Worm (Caenorhabditis elegans) whole organism, L4 larva: ENCODE data around the gene Y53C12A.8.

Experiments
- F37D6.2 ChIP-seq: sonication (generic microtip); optimal IDR thresholded peaks from 2 replicates; lab custom pipeline; 2016; ENCODE audit warnings: mild to moderate bottlenecking, missing genetic modification characterization, missing compliant biosample characterization
- F49E8.2 ChIP-seq: sonication (generic microtip); optimal IDR thresholded peaks from 2 replicates; lab custom pipeline; 2016; ENCODE audit warnings: missing compliant biosample characterization, mild to moderate bottlenecking, missing genetic modification characterization, borderline replicate concordance
- T20F7.1 ChIP-seq: fragments of 200-800 bp; sonication (Bioruptor generic); optimal IDR thresholded peaks from 2 replicates; lab custom pipeline; 2018; ENCODE audit warnings: mild to moderate bottlenecking, missing genetic modification characterization, missing compliant biosample characterization
- T26A8.4 ChIP-seq: fragments of 200-800 bp; sonication (Bioruptor generic); IDR thresholded peaks from 2 replicates; pipeline ENCODE4 v1.3.6; 2022; ENCODE audit warnings: missing genetic modification characterization, missing compliant biosample characterization
- Y48G9A.11 ChIP-seq: fragments of 200-800 bp; sonication (Bioruptor generic); IDR thresholded peaks from 2 replicates; pipeline ENCODE4 v1.3.6; 2022; ENCODE audit warnings: missing genetic modification reagents, missing genetic modification characterization, missing compliant biosample characterization
- Y5F2A.4 ChIP-seq: fragments of 200-800 bp; sonication (Bioruptor generic); optimal IDR thresholded peaks from 2 replicates; lab custom pipeline; 2018; ENCODE audit warnings: mild to moderate bottlenecking, missing genetic modification characterization, missing compliant biosample characterization
- Y75B8A.6 ChIP-seq: fragments of 200-800 bp; sonication (Bioruptor generic); IDR thresholded peaks from 2 replicates; pipeline ENCODE4 v1.3.6; 2022; ENCODE audit warnings: missing genetic modification reagents, missing genetic modification characterization, missing compliant biosample characterization
- ZK546.5 ChIP-seq, 2 experiments: sonication (generic microtip); optimal IDR thresholded peaks; 2 replicates each; lab custom pipeline; 2017; ENCODE audit warnings: missing biosample characterization in 2 of 2, missing genetic modification characterization in 2 of 2
- aha-1 ChIP-seq: fragments of 150-350 bp; peaks from one replicate; lab custom pipeline; 2014; ENCODE audit warnings: missing biosample characterization, missing genetic modification characterization
- attf-4 ChIP-seq: sonication (generic microtip); optimal IDR thresholded peaks from 3 replicates; lab custom pipeline; 2017; ENCODE audit warnings: missing biosample characterization, missing genetic modification characterization
- ceh-20 ChIP-seq: fragments of 200-800 bp; sonication (Bioruptor generic); IDR thresholded peaks from 2 replicates; pipeline ENCODE4 v1.3.6; 2022; ENCODE audit warnings: missing genetic modification reagents, missing genetic modification characterization, missing compliant biosample characterization
- ceh-62 ChIP-seq: sonication (generic microtip); optimal IDR thresholded peaks from 2 replicates; lab custom pipeline; 2017; ENCODE audit warnings: missing biosample characterization, missing genetic modification characterization
- ctbp-1 ChIP-seq: fragments of 200-800 bp; sonication (Bioruptor generic); IDR thresholded peaks from 2 replicates; pipeline ENCODE4 v1.3.6; 2022; ENCODE audit warnings: missing genetic modification reagents, missing genetic modification characterization, missing compliant biosample characterization
- dmd-6 ChIP-seq: fragments of 200-800 bp; sonication (Bioruptor generic); IDR thresholded peaks from 2 replicates; pipeline ENCODE4 v1.3.6; 2022; ENCODE audit warnings: missing genetic modification reagents, missing genetic modification characterization, missing compliant biosample characterization
- dmd-9 ChIP-seq: fragments of 200-800 bp; sonication (Bioruptor generic); IDR thresholded peaks from 2 replicates; pipeline ENCODE4 v1.3.6; 2022; ENCODE audit warnings: missing genetic modification reagents, missing genetic modification characterization, missing compliant biosample characterization
- egl-43 ChIP-seq: fragments of 200-800 bp; sonication (Bioruptor generic); IDR thresholded peaks from 2 replicates; pipeline ENCODE4 v1.3.6; 2022; ENCODE audit warnings: missing genetic modification reagents, missing genetic modification characterization, missing compliant biosample characterization
- fkh-10 ChIP-seq: fragments of 150-350 bp; optimal IDR thresholded peaks from 2 replicates; lab custom pipeline; 2014; ENCODE audit warnings: missing biosample characterization, missing genetic modification reagents, missing genetic modification characterization
- lim-7 ChIP-seq: fragments of 200-800 bp; sonication (Bioruptor generic); IDR thresholded peaks from 2 replicates; pipeline ENCODE4 v1.3.6; 2022; ENCODE audit warnings: missing genetic modification characterization, missing compliant biosample characterization
- lin-38 ChIP-seq: fragments of 200-800 bp; sonication (Bioruptor generic); IDR thresholded peaks from 2 replicates; pipeline ENCODE4 v1.3.6; 2022; ENCODE audit warnings: missing genetic modification reagents, missing genetic modification characterization, missing compliant biosample characterization
- lsy-2 ChIP-seq, 2 experiments: fragments of 150-350 bp in 1 of 2; sonication (generic microtip) in 1 of 2; optimal IDR thresholded peaks; 2 replicates each; lab custom pipeline; 2014 to 2017; ENCODE audit warnings: missing biosample characterization in 2 of 2, missing genetic modification characterization in 2 of 2
- madf-9 ChIP-seq: fragments of 200-800 bp; sonication (Bioruptor generic); conservative IDR thresholded peaks from 2 replicates; pipeline ENCODE4 v1.3.6; 2022; ENCODE audit warnings: missing genetic modification reagents, missing genetic modification characterization, missing compliant biosample characterization
- mep-1 ChIP-seq: fragments of 150-350 bp; sonication (generic microtip); optimal IDR thresholded peaks from 3 replicates; lab custom pipeline; 2014; ENCODE audit warnings: missing biosample characterization, missing genetic modification characterization
- nhr-102 ChIP-seq: sonication (generic microtip); optimal IDR thresholded peaks from 2 replicates; lab custom pipeline; 2016; ENCODE audit warnings: mild to moderate bottlenecking, missing genetic modification characterization, moderate library complexity, missing compliant biosample characterization
- nhr-11 ChIP-seq: fragments of 150-350 bp; optimal IDR thresholded peaks from 2 replicates; lab custom pipeline; 2014; ENCODE audit warnings: missing biosample characterization, missing genetic modification characterization
- nhr-111 ChIP-seq: fragments of 200-800 bp; sonication (Bioruptor generic); optimal IDR thresholded peaks from 2 replicates; lab custom pipeline; 2018; ENCODE audit warnings: mild to moderate bottlenecking, missing genetic modification characterization, missing compliant biosample characterization
- nhr-25 ChIP-seq: sonication (generic microtip); optimal IDR thresholded peaks from 2 replicates; lab custom pipeline; 2017; ENCODE audit warnings: missing genetic modification characterization, mild to moderate bottlenecking, missing compliant biosample characterization, antibody characterized with exemption, moderate library complexity, borderline replicate concordance; ENCODE audit not compliant: insufficient read depth
- nhr-28 ChIP-seq: fragments of 150-350 bp; optimal IDR thresholded peaks from 2 replicates; lab custom pipeline; 2014; ENCODE audit warnings: missing biosample characterization, missing genetic modification characterization
- nhr-41 ChIP-seq: fragments of 200-800 bp; sonication (Bioruptor generic); IDR thresholded peaks from 2 replicates; pipeline ENCODE4 v1.3.6; 2022; ENCODE audit warnings: missing genetic modification reagents, missing genetic modification characterization, missing compliant biosample characterization
- nhr-42 ChIP-seq: fragments of 200-800 bp; sonication (Bioruptor generic); IDR thresholded peaks from 2 replicates; pipeline ENCODE4 v1.3.6; 2022; ENCODE audit warnings: missing genetic modification characterization, missing compliant biosample characterization
- nhr-6 ChIP-seq: fragments of 150-350 bp; optimal IDR thresholded peaks from 2 replicates; lab custom pipeline; 2014; ENCODE audit warnings: missing biosample characterization, missing genetic modification characterization
- nhr-76 ChIP-seq: fragments of 150-350 bp; optimal IDR thresholded peaks from 2 replicates; lab custom pipeline; 2014; ENCODE audit warnings: missing biosample characterization, missing genetic modification characterization
- nhr-77 ChIP-seq: fragments of 150-350 bp; optimal IDR thresholded peaks from 2 replicates; lab custom pipeline; 2014; ENCODE audit warnings: missing biosample characterization, missing genetic modification characterization
- pha-4 ChIP-seq, 2 experiments: fragments of 150-350 bp in 1 of 2; fragments of 200-800 bp in 1 of 2; sonication (Bioruptor generic) in 1 of 2; IDR thresholded peaks in 1 of 2; optimal IDR thresholded peaks in 1 of 2; 2 replicates each; pipeline versions ENCODE4 v1.3.6 to Lab custom; 2014 to 2022; ENCODE audit warnings: missing genetic modification characterization in 2 of 2, missing genetic modification reagents in 2 of 2, missing biosample characterization in 1 of 2, missing compliant biosample characterization in 1 of 2
- php-3 ChIP-seq: fragments of 200-800 bp; sonication (Bioruptor generic); IDR thresholded peaks from 2 replicates; pipeline ENCODE4 v1.3.6; 2022; ENCODE audit warnings: missing genetic modification reagents, missing genetic modification characterization, missing compliant biosample characterization
- pqm-1 ChIP-seq: sonication (generic microtip); optimal IDR thresholded peaks from 2 replicates; lab custom pipeline; 2017; ENCODE audit warnings: missing biosample characterization, missing genetic modification characterization
- rbr-2 ChIP-seq: sonication (generic microtip); optimal IDR thresholded peaks from 2 replicates; lab custom pipeline; 2016; ENCODE audit warnings: missing genotype, missing genetic modification characterization, missing compliant biosample characterization
- set-16 ChIP-seq: fragments of 200-800 bp; sonication (Bioruptor generic); IDR thresholded peaks from 2 replicates; pipeline ENCODE4 v1.3.6; 2022; ENCODE audit warnings: missing genetic modification reagents, missing genetic modification characterization, missing compliant biosample characterization
- skn-1 ChIP-seq: fragments of 150-350 bp; optimal IDR thresholded peaks from 2 replicates; lab custom pipeline; 2014; ENCODE audit warnings: missing biosample characterization, missing genetic modification characterization
- spr-3 ChIP-seq: fragments of 200-800 bp; sonication (Bioruptor generic); optimal IDR thresholded peaks from 2 replicates; lab custom pipeline; 2018; ENCODE audit warnings: mild to moderate bottlenecking, missing genetic modification characterization, missing compliant biosample characterization
- tag-97 ChIP-seq: fragments of 200-800 bp; sonication (Bioruptor generic); IDR thresholded peaks from 2 replicates; pipeline ENCODE4 v1.3.6; 2022; ENCODE audit warnings: missing genetic modification characterization, missing compliant biosample characterization
- tra-1 ChIP-seq: fragments of 200-800 bp; sonication (Bioruptor generic); IDR thresholded peaks from 2 replicates; pipeline ENCODE4 v1.3.6; 2022; ENCODE audit warnings: missing genetic modification reagents, missing genetic modification characterization, missing compliant biosample characterization
- unc-130 ChIP-seq: sonication (generic microtip); optimal IDR thresholded peaks from 2 replicates; lab custom pipeline; 2016; ENCODE audit warnings: missing genetic modification reagents, missing genetic modification characterization, missing compliant biosample characterization
- unc-62 ChIP-seq, 3 experiments: fragments of 150-350 bp in 1 of 3; sonication (generic microtip); optimal IDR thresholded peaks in 2 of 3; peaks in 1 of 3; 1 replicate in 1 of 3; 2 replicates in 2 of 3; lab custom pipeline; 2014 to 2017; ENCODE audit warnings: missing biosample characterization in 3 of 3, missing genetic modification characterization in 3 of 3, missing genetic modification reagents in 3 of 3, missing genotype in 1 of 3
- zfp-2 ChIP-seq: sonication (generic microtip); optimal IDR thresholded peaks from 2 replicates; lab custom pipeline; 2016; ENCODE audit warnings: mild to moderate bottlenecking, missing genetic modification characterization, missing compliant biosample characterization
- zfp-3 ChIP-seq: fragments of 200-800 bp; sonication (Bioruptor generic); conservative IDR thresholded peaks from 2 replicates; pipeline ENCODE4 v1.3.6; 2022; ENCODE audit warnings: missing genetic modification reagents, missing genetic modification characterization, missing compliant biosample characterization

The Y53C12A.8 gene

DNA sequence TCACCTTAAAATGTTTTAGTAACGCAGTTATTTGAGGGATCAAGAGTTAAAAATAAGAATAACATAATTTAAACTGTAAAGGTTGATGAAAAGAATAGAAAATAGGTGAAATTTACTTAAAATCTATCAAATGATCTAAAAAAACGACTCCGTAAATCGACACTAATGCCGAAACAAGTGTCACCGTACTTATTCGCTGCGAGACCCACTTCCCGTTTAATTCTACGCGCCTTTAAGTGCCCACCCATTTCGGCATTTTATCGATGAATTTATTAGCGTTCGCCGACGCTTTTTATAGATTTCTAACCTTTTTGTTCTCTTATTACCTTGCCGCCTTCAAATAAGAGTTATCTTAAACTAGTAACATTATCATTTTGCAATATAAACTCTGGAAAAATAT, 45.8 kb upstream of the Y53C12A.8 start, which contains the start of the genes Y53C12B.1 and nos-3 (continued):
- peak; percentile 45 for TF ChIP-seq rbr-2 (tag; lab: Kevin White, UChicago)
- TF ChIP-seq nhr-77 (tag; lab: Kevin White, UChicago), result peak; percentile 59
- no peak for TF ChIP-seq F37D6.2 (tag; lab: Kevin White, UChicago)
- no peak for TF ChIP-seq Y48G9A.11 (GFP tag; lab: Robert Waterston, UW)
- no peak for TF ChIP-seq tag-97 (GFP tag; lab: Robert Waterston, UW)
- TF ChIP-seq egl-43, result no peak
- TF ChIP-seq pqm-1 (tag; lab: Kevin White, UChicago), result no peak
- peak; percentile 24 for TF ChIP-seq fkh-10 (GFP tag; lab: Kevin White, UChicago)
- peak; percentile 55 for TF ChIP-seq nhr-28 (tag; lab: Kevin White, UChicago)
- TF ChIP-seq T20F7.1 (GFP tag; lab: Kevin White, UChicago), result peak; percentile 68
- TF ChIP-seq zfp-3 (GFP tag; lab: Robert Waterston, UW), result no peak
- TF ChIP-seq mep-1 (tag; lab: Kevin White, UChicago), result peak; percentile 80
- no peak for TF ChIP-seq Y5F2A.4 (GFP tag; lab: Kevin White, UChicago)
- TF ChIP-seq nhr-25, result peak; percentile 85
- 0 out of 2 replicates have a peak, but pooled peaks have one; percentile 16 for TF ChIP-seq php-3 (GFP tag; lab: Robert Waterston, UW)
- no peak for TF ChIP-seq madf-9 (GFP tag; lab: Robert Waterston, UW)
- no peak for TF ChIP-seq ZK546.5 (tag; optimal IDR thresholded peaks at IDR 0.05; lab: Kevin White, UChicago)
- TF ChIP-seq ceh-20 (GFP tag; lab: Robert Waterston, UW), result 0 out of 2 replicates have a peak, but pooled peaks have one; percentile 13

DNA sequence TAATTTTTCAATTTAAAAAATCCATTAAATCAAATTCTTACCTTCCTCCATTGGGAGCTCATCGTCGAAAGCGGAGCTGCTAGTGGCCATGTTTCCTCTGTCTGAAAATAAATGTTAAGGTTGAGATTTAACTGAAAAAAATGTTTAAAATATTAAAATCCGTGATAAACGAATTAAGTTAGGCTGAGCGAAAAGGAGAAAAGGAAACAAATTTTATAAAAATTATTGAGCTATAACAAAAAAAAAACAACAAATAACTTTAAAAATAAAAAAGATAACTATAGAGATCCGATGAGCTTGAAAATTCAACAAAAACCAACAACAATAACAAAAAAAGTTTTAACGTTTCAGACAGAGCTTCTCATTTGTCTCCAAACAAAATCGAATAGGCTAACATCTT, 42.5 kb upstream of the Y53C12A.8 start, which contains the start of gene pno-1:
TSS of gene pno-1 (minus strand) at position 101 of the 400 bp plus-strand sequence.
- TF ChIP-seq lin-38 (GFP tag; lab: Robert Waterston, UW), result 0 out of 2 replicates have a peak, but pooled peaks have one; percentile 9
- no peak for TF ChIP-seq F49E8.2
- TF ChIP-seq egl-43, result no peak

DNA sequence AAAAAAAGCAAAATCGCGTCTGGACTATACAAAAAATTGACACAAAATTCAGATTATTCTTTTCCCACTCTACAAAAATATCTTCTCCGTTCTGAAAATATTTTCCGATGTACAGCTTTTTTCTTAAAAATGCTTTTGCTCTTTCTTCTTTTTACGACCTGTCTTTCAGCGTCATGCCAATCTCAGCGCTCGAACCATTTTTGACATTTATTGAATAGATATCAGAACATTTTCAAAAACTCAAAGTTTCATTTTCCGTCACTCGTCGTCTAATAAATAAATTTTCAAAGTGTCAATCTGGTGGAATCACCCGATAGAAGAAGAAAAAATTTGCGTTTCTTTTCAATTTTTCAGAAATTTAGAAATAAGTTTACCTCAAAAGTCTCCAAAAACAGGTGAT, 41.1 kb upstream of the Y53C12A.8 start:
- TF ChIP-seq dmd-9 (GFP tag; lab: Robert Waterston, UW) (no peak), unc-62 (GFP tag; optimal IDR thresholded peaks at IDR 0.05 in 1 of 2; lab: Kevin White, UChicago) (peak in 1 of 2 experiments; percentile 82), unc-62 (tag; optimal IDR thresholded peaks at IDR 0.05; lab: Kevin White, UChicago) (no peak), lsy-2 (tag; optimal IDR thresholded peaks at IDR 0.05; lab: Kevin White, UChicago) (peak in 1 of 2 experiments; percentile 3), php-3 (GFP tag; lab: Robert Waterston, UW) (peak; percentile 89), T20F7.1 (GFP tag; lab: Kevin White, UChicago) (peak; percentile 8), nhr-42 (GFP tag; lab: Robert Waterston, UW) (no peak), attf-4 (no peak), set-16 (no peak), T26A8.4 (no peak), lim-7 (no peak), nhr-6 (no peak), spr-3 (GFP tag; lab: Kevin White, UChicago) (no peak), F49E8.2 (no peak), rbr-2 (tag; lab: Kevin White, UChicago) (no peak), ctbp-1 (GFP tag; lab: Robert Waterston, UW) (no peak), dmd-6 (GFP tag; lab: Robert Waterston, UW) (peak; percentile 91), nhr-102 (tag; lab: Kevin White, UChicago) (no peak), pha-4 (GFP tag; IDR thresholded peaks at IDR 0.05; lab: Robert Waterston, UW) (peak; percentile 29; the same call in 1 of the 2 replicates), pha-4 (tag; optimal IDR thresholded peaks at IDR 0.05; lab: Kevin White, UChicago) (no peak), zfp-2 (tag; lab: Kevin White, UChicago) (no peak), nhr-111 (GFP tag; lab: Kevin White, UChicago) (no peak), ceh-62 (tag; lab: Kevin White, UChicago) (no peak), madf-9 (GFP tag; lab: Robert Waterston, UW) (no peak), nhr-76 (no peak), nhr-11 (tag; lab: Kevin White, UChicago) (no peak), Y48G9A.11 (GFP tag; lab: Robert Waterston, UW) (no peak), Y75B8A.6 (no peak), nhr-41 (GFP tag; lab: Robert Waterston, UW) (no peak), aha-1 (tag; lab: Kevin White, UChicago) (peak; percentile 42), ceh-20 (GFP tag; lab: Robert Waterston, UW) (no peak), unc-130 (GFP tag; lab: Kevin White, UChicago) (no peak), skn-1 (tag; lab: Kevin White, UChicago) (no peak), egl-43 (no peak), tra-1 (GFP tag; lab: Robert Waterston, UW) (peak; percentile 62)
